Worm (Caenorhabditis elegans) whole organism, mixed stage, embryonic: Measurements from ENCODE around the gene F23F1.5.

Source experiments
- M03D4.4 ChIP-seq: sonication (generic microtip); optimal IDR thresholded peaks from 2 replicates; lab custom pipeline; 2017; ENCODE audit warnings: mild to moderate bottlenecking, missing genetic modification characterization, missing compliant biosample characterization
- bed-3 ChIP-seq: fragments of 200-800 bp; sonication (Bioruptor generic); optimal IDR thresholded peaks from 3 replicates; lab custom pipeline; 2018; ENCODE audit warnings: mild to moderate bottlenecking, missing genetic modification characterization, moderate library complexity, missing compliant biosample characterization
- blmp-1 ChIP-seq: fragments of 150-350 bp; optimal IDR thresholded peaks from 2 replicates; lab custom pipeline; 2014; ENCODE audit warnings: missing biosample characterization, missing genetic modification characterization
- ceh-39 ChIP-seq: fragments of 150-350 bp; optimal IDR thresholded peaks from 2 replicates; lab custom pipeline; 2014; ENCODE audit warnings: missing biosample characterization, missing genetic modification characterization
- ceh-43 ChIP-seq: fragments of 200-800 bp; sonication (Bioruptor generic); optimal IDR thresholded peaks from 2 replicates; lab custom pipeline; 2018; ENCODE audit warnings: mild to moderate bottlenecking, missing genetic modification characterization, moderate library complexity, missing compliant biosample characterization
- ceh-83 ChIP-seq: fragments of 200-800 bp; sonication (Bioruptor generic); optimal IDR thresholded peaks from 2 replicates; lab custom pipeline; 2018; ENCODE audit warnings: mild to moderate bottlenecking, missing genetic modification characterization, missing compliant biosample characterization
- ces-1 ChIP-seq: fragments of 150-350 bp; optimal IDR thresholded peaks from 2 replicates; lab custom pipeline; 2014; ENCODE audit warnings: missing biosample characterization, missing genetic modification reagents, missing genetic modification characterization
- cnd-1 ChIP-seq: fragments of 200-800 bp; sonication (Bioruptor generic); optimal IDR thresholded peaks from 2 replicates; lab custom pipeline; 2018; ENCODE audit warnings: mild to moderate bottlenecking, missing genetic modification characterization, missing compliant biosample characterization
- drap-1 ChIP-seq: fragments of 200-800 bp; sonication (Bioruptor generic); optimal IDR thresholded peaks from 3 replicates; lab custom pipeline; 2018; ENCODE audit warnings: mild to moderate bottlenecking, missing genetic modification characterization, missing compliant biosample characterization
- elt-1 ChIP-seq: sonication (generic microtip); optimal IDR thresholded peaks from 2 replicates; lab custom pipeline; 2017; ENCODE audit warnings: missing genetic modification characterization, mild to moderate bottlenecking, missing compliant biosample characterization, antibody characterized with exemption, moderate library complexity, borderline replicate concordance; ENCODE audit not compliant: insufficient read depth
- elt-3 ChIP-seq: fragments of 150-350 bp; optimal IDR thresholded peaks from 2 replicates; lab custom pipeline; 2014; ENCODE audit warnings: missing biosample characterization, missing genetic modification characterization
- flh-1 ChIP-seq: fragments of 200-800 bp; sonication (Bioruptor generic); optimal IDR thresholded peaks from 2 replicates; lab custom pipeline; 2018; ENCODE audit warnings: mild to moderate bottlenecking, missing genetic modification characterization, moderate library complexity, missing compliant biosample characterization
- ham-2 ChIP-seq: fragments of 200-800 bp; sonication (Bioruptor generic); optimal IDR thresholded peaks from 2 replicates; lab custom pipeline; 2018; ENCODE audit warnings: mild to moderate bottlenecking, missing genetic modification characterization, missing compliant biosample characterization
- hlh-1 ChIP-seq: fragments of 150-350 bp; optimal IDR thresholded peaks from 2 replicates; lab custom pipeline; 2014; ENCODE audit warnings: missing biosample characterization, missing genetic modification reagents, missing genetic modification characterization
- lin-13 ChIP-seq: fragments of 150-350 bp; optimal IDR thresholded peaks from 2 replicates; lab custom pipeline; 2014; ENCODE audit warnings: missing biosample characterization, missing genetic modification characterization
- lin-32 ChIP-seq: fragments of 200-800 bp; sonication (Bioruptor generic); optimal IDR thresholded peaks from 2 replicates; lab custom pipeline; 2018; ENCODE audit warnings: mild to moderate bottlenecking, missing genetic modification characterization, missing compliant biosample characterization
- lsy-2 ChIP-seq: fragments of 150-350 bp; optimal IDR thresholded peaks from 2 replicates; lab custom pipeline; 2014; ENCODE audit warnings: missing biosample characterization, missing genetic modification characterization
- mab-5 ChIP-seq: fragments of 150-350 bp; optimal IDR thresholded peaks from 2 replicates; lab custom pipeline; 2014; ENCODE audit warnings: missing biosample characterization, missing genetic modification characterization
- mep-1 ChIP-seq: fragments of 150-350 bp; optimal IDR thresholded peaks from 2 replicates; lab custom pipeline; 2017; ENCODE audit warnings: missing biosample characterization, missing genetic modification reagents, missing genetic modification characterization, inconsistent platforms
- mls-2 ChIP-seq: sonication (generic microtip); optimal IDR thresholded peaks from 2 replicates; lab custom pipeline; 2016; ENCODE audit warnings: mild to moderate bottlenecking, missing genetic modification characterization, moderate library complexity, missing compliant biosample characterization
- nhr-12 ChIP-seq: fragments of 150-350 bp; optimal IDR thresholded peaks from 2 replicates; lab custom pipeline; 2014; ENCODE audit warnings: missing biosample characterization, missing genetic modification characterization
- nhr-2 ChIP-seq: fragments of 150-350 bp; optimal IDR thresholded peaks from 2 replicates; lab custom pipeline; 2014; ENCODE audit warnings: missing biosample characterization, missing genetic modification characterization
- nhr-237 ChIP-seq: fragments of 150-350 bp; optimal IDR thresholded peaks from 2 replicates; lab custom pipeline; 2014; ENCODE audit warnings: missing biosample characterization, missing genetic modification characterization
- nhr-28 ChIP-seq: fragments of 150-350 bp; optimal IDR thresholded peaks from 2 replicates; lab custom pipeline; 2014; ENCODE audit warnings: missing biosample characterization, missing genetic modification characterization
- nhr-76 ChIP-seq: sonication (generic microtip); optimal IDR thresholded peaks from 2 replicates; lab custom pipeline; 2017; ENCODE audit warnings: missing biosample characterization, missing genetic modification characterization
- pha-4 ChIP-seq: fragments of 150-350 bp; optimal IDR thresholded peaks from 2 replicates; lab custom pipeline; 2018; ENCODE audit warnings: missing biosample characterization, missing genetic modification reagents, missing genetic modification characterization
- sem-2 ChIP-seq: fragments of 200-800 bp; sonication (Bioruptor generic); optimal IDR thresholded peaks from 2 replicates; lab custom pipeline; 2018; ENCODE audit warnings: mild to moderate bottlenecking, missing genetic modification characterization, missing compliant biosample characterization
- snpc-4 ChIP-seq: fragments of 150-350 bp; optimal IDR thresholded peaks from 2 replicates; lab custom pipeline; 2014; ENCODE audit warnings: missing biosample characterization, missing genetic modification characterization
- sptf-1 ChIP-seq: sonication (generic microtip); optimal IDR thresholded peaks from 2 replicates; lab custom pipeline; 2017; ENCODE audit warnings: mild to moderate bottlenecking, missing genetic modification characterization, moderate library complexity, missing compliant biosample characterization
- tbx-8 ChIP-seq: fragments of 200-800 bp; sonication (Bioruptor generic); optimal IDR thresholded peaks from 2 replicates; lab custom pipeline; 2018; ENCODE audit warnings: mild to moderate bottlenecking, missing genetic modification characterization, moderate library complexity, missing compliant biosample characterization
- unc-120 ChIP-seq: sonication (generic microtip); optimal IDR thresholded peaks from 2 replicates; lab custom pipeline; 2017; ENCODE audit warnings: missing genetic modification characterization, missing compliant biosample characterization; ENCODE audit not compliant: poor library complexity, severe bottlenecking
- unc-39 ChIP-seq: fragments of 150-350 bp; optimal IDR thresholded peaks from 2 replicates; lab custom pipeline; 2014; ENCODE audit warnings: missing biosample characterization, missing genetic modification characterization
- unc-62 ChIP-seq: fragments of 150-350 bp; optimal IDR thresholded peaks from 2 replicates; lab custom pipeline; 2014; ENCODE audit warnings: missing biosample characterization, missing genetic modification reagents, missing genetic modification characterization
- zip-8 ChIP-seq: fragments of 150-350 bp; optimal IDR thresholded peaks from 2 replicates; lab custom pipeline; 2014; ENCODE audit warnings: missing biosample characterization, missing genetic modification characterization
- ztf-11 ChIP-seq: fragments of 150-350 bp; optimal IDR thresholded peaks from 2 replicates; lab custom pipeline; 2014; ENCODE audit warnings: missing biosample characterization, missing genetic modification characterization

Gene F23F1.5

ce11 chrII:24559-24998, 6.8 kb downstream of the F23F1.5 start, which contains the start of gene enee-1:
Gene enee-1, plus strand, starts transcription at chrII:24666.
- peak; percentile 77 for TF ChIP-seq lin-13 (tag; lab: Kevin White, UChicago)
- TF ChIP-seq elt-3 (tag; lab: Kevin White, UChicago), result no peak
- TF ChIP-seq hlh-1 (tag; lab: Kevin White, UChicago), result no peak
- no peak for TF ChIP-seq zip-8 (tag; lab: Kevin White, UChicago)
- no peak for TF ChIP-seq nhr-76 (tag; lab: Kevin White, UChicago)
- no peak for TF ChIP-seq mls-2
- TF ChIP-seq sptf-1 (tag; lab: Kevin White, UChicago), result no peak
- TF ChIP-seq nhr-2 (tag; lab: Kevin White, UChicago), result no peak
- no peak for TF ChIP-seq M03D4.4
- TF ChIP-seq unc-39, result no peak
- peak; percentile 53 for TF ChIP-seq lsy-2 (tag; lab: Kevin White, UChicago)
- no peak for TF ChIP-seq drap-1 (GFP tag; lab: Kevin White, UChicago)
- TF ChIP-seq ceh-83, result no peak
- TF ChIP-seq unc-62, result peak; percentile 32
- TF ChIP-seq ces-1 (GFP tag; lab: Kevin White, UChicago), result peak; percentile 62
- no peak for TF ChIP-seq nhr-12
- TF ChIP-seq mep-1 (tag; lab: Kevin White, UChicago), result peak; percentile 50
- TF ChIP-seq bed-3, result no peak
- TF ChIP-seq lin-32 (GFP tag; lab: Kevin White, UChicago), result no peak
- TF ChIP-seq ceh-43 (GFP tag; lab: Kevin White, UChicago), result no peak
- TF ChIP-seq ceh-39 (tag; lab: Kevin White, UChicago), result peak; percentile 20
- TF ChIP-seq unc-120 (tag; lab: Kevin White, UChicago), result no peak
- TF ChIP-seq sem-2 (GFP tag; lab: Kevin White, UChicago), result no peak
- no peak for TF ChIP-seq cnd-1
- no peak for TF ChIP-seq tbx-8 (GFP tag; lab: Kevin White, UChicago)
- no peak for TF ChIP-seq snpc-4 (tag; lab: Kevin White, UChicago)
- TF ChIP-seq mab-5 (tag; lab: Kevin White, UChicago), result no peak
- TF ChIP-seq nhr-237 (tag; lab: Kevin White, UChicago), result peak; percentile 59
- TF ChIP-seq flh-1 (GFP tag; lab: Kevin White, UChicago), result no peak
- TF ChIP-seq ham-2, result no peak
- peak; percentile 32 for TF ChIP-seq ztf-11 (tag; lab: Kevin White, UChicago)
- no peak for TF ChIP-seq blmp-1
- TF ChIP-seq nhr-28 (tag; lab: Kevin White, UChicago), result no peak
- no peak for TF ChIP-seq elt-1 (tag; lab: Kevin White, UChicago)
- peak; percentile 65 for TF ChIP-seq pha-4 (tag; lab: Kevin White, UChicago)

- TF ChIP-seq nhr-12 (no peak), nhr-28 (tag; lab: Kevin White, UChicago) (no peak), unc-120 (tag; lab: Kevin White, UChicago) (no peak), snpc-4 (tag; lab: Kevin White, UChicago) (no peak), mep-1 (tag; lab: Kevin White, UChicago) (no peak), ceh-43 (GFP tag; lab: Kevin White, UChicago) (no peak), lin-13 (tag; lab: Kevin White, UChicago) (no peak), M03D4.4 (no peak), mls-2 (no peak), sptf-1 (tag; lab: Kevin White, UChicago) (no peak), ham-2 (no peak), elt-1 (tag; lab: Kevin White, UChicago) (no peak), lsy-2 (tag; lab: Kevin White, UChicago) (no peak), ces-1 (GFP tag; lab: Kevin White, UChicago) (no peak), sem-2 (GFP tag; lab: Kevin White, UChicago) (no peak), lin-32 (GFP tag; lab: Kevin White, UChicago) (no peak), cnd-1 (no peak)
These were observed 7.6 kb downstream of the F23F1.5 start for ce11 chrII:23739-24138.

- TF ChIP-seq blmp-1, result no peak
- no peak for TF ChIP-seq lsy-2 (tag; lab: Kevin White, UChicago)
- TF ChIP-seq unc-120 (tag; lab: Kevin White, UChicago), result no peak
- no peak for TF ChIP-seq hlh-1 (tag; lab: Kevin White, UChicago)
- TF ChIP-seq nhr-28 (tag; lab: Kevin White, UChicago), result no peak
- no peak for TF ChIP-seq nhr-76 (tag; lab: Kevin White, UChicago)
- no peak for TF ChIP-seq drap-1 (GFP tag; lab: Kevin White, UChicago)
- TF ChIP-seq ztf-11 (tag; lab: Kevin White, UChicago), result no peak
- TF ChIP-seq mls-2, result no peak
- no peak for TF ChIP-seq ces-1 (GFP tag; lab: Kevin White, UChicago)
- TF ChIP-seq ceh-39 (tag; lab: Kevin White, UChicago), result no peak
These were observed 8.4 kb downstream of the F23F1.5 start, which contains the start of gene sqt-2 for ce11 chrII:23025-23424. Gene sqt-2, plus strand, starts transcription at chrII:23325.
